Worm (Caenorhabditis elegans) whole organism, young adult: ENCODE measurements around the gene nmt-1.

ENCODE experiments used
- ama-1 ChIP-seq, 3 experiments: fragments of 150-350 bp in 1 of 3; sonication (generic microtip) in 2 of 3; optimal IDR thresholded peaks; 2 replicates each; lab custom pipeline; 2014 to 2018; ENCODE audit warnings: missing biosample characterization in 2 of 3, missing genetic modification characterization in 2 of 3, missing genetic modification reagents in 2 of 3
- ceh-58 ChIP-seq: fragments of 200-800 bp; sonication (Bioruptor generic); IDR thresholded peaks from 2 replicates; pipeline ENCODE4 v1.3.6; 2022; ENCODE audit warnings: missing genetic modification characterization, missing compliant biosample characterization
- dpl-1 ChIP-seq: fragments of 150-350 bp; optimal IDR thresholded peaks from 2 replicates; lab custom pipeline; 2014; ENCODE audit warnings: missing biosample characterization, missing genetic modification reagents, missing genetic modification characterization
- efl-1 ChIP-seq: fragments of 150-350 bp; optimal IDR thresholded peaks from 2 replicates; lab custom pipeline; 2014; ENCODE audit warnings: missing biosample characterization, missing genetic modification reagents, missing genetic modification characterization
- egl-18 ChIP-seq: fragments of 200-800 bp; sonication (Bioruptor generic); IDR thresholded peaks from 2 replicates; pipeline ENCODE4 v1.3.6; 2022; ENCODE audit warnings: missing genetic modification reagents, missing genetic modification characterization, missing compliant biosample characterization
- egl-44 ChIP-seq: fragments of 200-800 bp; sonication (Bioruptor generic); IDR thresholded peaks from 2 replicates; pipeline ENCODE4 v1.3.6; 2022; ENCODE audit warnings: missing genetic modification reagents, missing genetic modification characterization, missing compliant biosample characterization
- lin-26 ChIP-seq: fragments of 200-800 bp; sonication (Bioruptor generic); IDR thresholded peaks from 2 replicates; pipeline ENCODE4 v1.3.6; 2022; ENCODE audit warnings: missing genetic modification reagents, missing genetic modification characterization, missing compliant biosample characterization
- lin-35 ChIP-seq, 3 experiments: fragments of 150-350 bp in 2 of 3; sonication (generic microtip) in 1 of 3; optimal IDR thresholded peaks; 2 replicates each; lab custom pipeline; 2014 to 2018; ENCODE audit warnings: missing biosample characterization in 3 of 3, missing genetic modification characterization in 3 of 3, missing genetic modification reagents in 3 of 3
- mel-28 ChIP-seq: sonication (generic microtip); optimal IDR thresholded peaks from 2 replicates; lab custom pipeline; 2016; ENCODE audit warnings: borderline replicate concordance, mild to moderate bottlenecking, missing genetic modification characterization, missing compliant biosample characterization
- nfyb-1 ChIP-seq: fragments of 200-800 bp; sonication (Bioruptor generic); IDR thresholded peaks from 2 replicates; pipeline ENCODE4 v1.3.6; 2022; ENCODE audit warnings: missing genetic modification reagents, missing genetic modification characterization, missing compliant biosample characterization
- nhr-90 ChIP-seq: sonication (generic microtip); optimal IDR thresholded peaks from 2 replicates; lab custom pipeline; 2016; ENCODE audit warnings: missing genotype, mild to moderate bottlenecking, missing genetic modification characterization, missing compliant biosample characterization

- TF ChIP-seq ama-1 (optimal IDR thresholded peaks at IDR 0.05; lab: Kevin White, UChicago) (no peak), ama-1 (GFP tag; optimal IDR thresholded peaks at IDR 0.05; lab: Kevin White, UChicago) (no peak), nfyb-1 (GFP tag; lab: Robert Waterston, UW) (no peak), ceh-58 (no peak), egl-44 (GFP tag; lab: Robert Waterston, UW) (no peak), efl-1 (GFP tag; lab: Kevin White, UChicago) (no peak), nhr-90 (tag; lab: Kevin White, UChicago) (no peak), lin-26 (no peak), egl-18 (no peak), lin-35 (GFP tag; optimal IDR thresholded peaks at IDR 0.05; lab: Kevin White, UChicago) (no peak), mel-28 (tag; lab: Kevin White, UChicago) (no peak), dpl-1 (GFP tag; lab: Kevin White, UChicago) (no peak)
Observed at ce11 chrIII:6147903-6148302, 31.8 kb upstream of the nmt-1 start, which contains the start of gene Y42G9A.2.
